Fruit fly (Drosophila melanogaster) whole organism, pupa: ENCODE measurements around the gene Nha1.

Source experiments
- CG10348 ChIP-seq: fragments of 200-800 bp; sonication (Bioruptor generic); IDR thresholded peaks from 2 replicates; pipeline ENCODE4 v1.3.6; 2022; ENCODE audit warnings: missing biosample characterization, missing genetic modification characterization
- CG12605 ChIP-seq: fragments of 200-800 bp; sonication (Bioruptor generic); IDR thresholded peaks from 2 replicates; pipeline ENCODE4 v1.3.6; 2022; ENCODE audit warnings: missing biosample characterization, missing genetic modification characterization
- CG13204 ChIP-seq: fragments of 200-800 bp; sonication (Bioruptor generic); optimal IDR thresholded peaks from 2 replicates; lab custom pipeline; 2018; ENCODE audit warnings: missing biosample characterization, mild to moderate bottlenecking, missing genetic modification characterization, moderate library complexity
- CG14655 ChIP-seq: fragments of 200-800 bp; sonication (Bioruptor generic); optimal IDR thresholded peaks from 3 replicates; lab custom pipeline; 2017; ENCODE audit warnings: mild to moderate bottlenecking, missing biosample characterization, missing genetic modification reagents, missing genetic modification characterization
- CG15710 ChIP-seq: fragments of 200-800 bp; sonication (Bioruptor generic); optimal IDR thresholded peaks from 2 replicates; lab custom pipeline; 2018; ENCODE audit warnings: missing biosample characterization, mild to moderate bottlenecking, missing genetic modification characterization, moderate library complexity
- CG17806 ChIP-seq: fragments of 200-800 bp; sonication (Bioruptor generic); optimal IDR thresholded peaks from 2 replicates; lab custom pipeline; 2018; ENCODE audit warnings: missing biosample characterization, mild to moderate bottlenecking, missing genetic modification characterization, moderate library complexity
- CG32121 ChIP-seq: fragments of 200-800 bp; sonication (Bioruptor generic); IDR thresholded peaks from 2 replicates; pipeline ENCODE4 v1.3.6; 2022; ENCODE audit warnings: missing biosample characterization, missing genetic modification characterization
- CG34367 ChIP-seq: fragments of 200-800 bp; sonication (Bioruptor generic); optimal IDR thresholded peaks from 2 replicates; lab custom pipeline; 2018; ENCODE audit warnings: missing biosample characterization, mild to moderate bottlenecking, missing genetic modification characterization
- CG4496 ChIP-seq: fragments of 200-800 bp; sonication (Bioruptor generic); IDR thresholded peaks from 3 replicates; pipeline ENCODE4 v1.3.6; 2022; ENCODE audit warnings: missing biosample characterization, missing genetic modification characterization
- CG8159 ChIP-seq: fragments of 200-800 bp; sonication (Bioruptor generic); optimal IDR thresholded peaks from 3 replicates; lab custom pipeline; 2018; ENCODE audit warnings: missing biosample characterization, mild to moderate bottlenecking, missing genetic modification characterization, moderate library complexity
- CG8301 ChIP-seq: fragments of 200-800 bp; sonication (Bioruptor generic); optimal IDR thresholded peaks from 2 replicates; lab custom pipeline; 2018; ENCODE audit warnings: missing biosample characterization, mild to moderate bottlenecking, missing genetic modification characterization
- CG9948 ChIP-seq: fragments of 200-800 bp; sonication (Bioruptor generic); optimal IDR thresholded peaks from 2 replicates; lab custom pipeline; 2018; ENCODE audit warnings: missing biosample characterization, mild to moderate bottlenecking, missing genetic modification characterization, moderate library complexity
- D1 ChIP-seq: fragments of 200-800 bp; sonication (Bioruptor generic); optimal IDR thresholded peaks from 2 replicates; lab custom pipeline; 2018; ENCODE audit warnings: missing biosample characterization, mild to moderate bottlenecking, missing genetic modification characterization, moderate library complexity
- Ets98B ChIP-seq: fragments of 200-800 bp; sonication (Bioruptor generic); IDR thresholded peaks from 2 replicates; pipeline ENCODE4 v1.3.6; 2022; ENCODE audit warnings: missing biosample characterization, missing genetic modification characterization
- Pif1A ChIP-seq: fragments of 200-800 bp; sonication (Bioruptor generic); optimal IDR thresholded peaks from 3 replicates; lab custom pipeline; 2016; ENCODE audit warnings: missing biosample characterization, missing genetic modification characterization
- Pif1B ChIP-seq: fragments of 200-800 bp; sonication (Bioruptor generic); optimal IDR thresholded peaks from 3 replicates; lab custom pipeline; 2016; ENCODE audit warnings: missing biosample characterization, missing genetic modification characterization
- Snoo ChIP-seq: fragments of 200-800 bp; sonication (Bioruptor generic); optimal IDR thresholded peaks from 3 replicates; lab custom pipeline; 2017; ENCODE audit warnings: missing biosample characterization, mild to moderate bottlenecking, missing genetic modification characterization, inconsistent platforms
- fd96Ca ChIP-seq: fragments of 200-800 bp; sonication (Bioruptor generic); IDR thresholded peaks from 3 replicates; pipeline ENCODE4 v1.3.6; 2022; ENCODE audit warnings: missing biosample characterization, missing genetic modification characterization
- gl ChIP-seq: fragments of 200-800 bp; sonication (Bioruptor generic); optimal IDR thresholded peaks from 2 replicates; lab custom pipeline; 2018; ENCODE audit warnings: missing biosample characterization, mild to moderate bottlenecking, missing genetic modification characterization
- rn ChIP-seq: fragments of 200-800 bp; sonication (Bioruptor generic); IDR thresholded peaks from 2 replicates; pipeline ENCODE4 v1.3.6; 2022; ENCODE audit warnings: missing biosample characterization, missing genetic modification characterization

Nha1 gene

dm6 chr2L:6870289-6870688 is at the start of gene Nha1:
Gene Nha1, minus strand, starts transcription at chr2L:6870389.
- no peak for TF ChIP-seq CG15710 (tag; lab: Kevin White, UChicago)
- TF ChIP-seq Pif1A (GFP tag; lab: Kevin White, UChicago): no peak
- TF ChIP-seq CG32121 (GFP tag; lab: Robert Waterston, UW): no peak
- no peak for TF ChIP-seq CG14655 (GFP tag; lab: Kevin White, UChicago)
- TF ChIP-seq CG13204: no peak
- no peak for TF ChIP-seq CG8159 (tag; lab: Kevin White, UChicago)
- TF ChIP-seq CG12605 (GFP tag; lab: Robert Waterston, UW): no peak
- no peak for TF ChIP-seq CG4496 (GFP tag; lab: Robert Waterston, UW)
- TF ChIP-seq Snoo (tag; lab: Kevin White, UChicago): no peak
- no peak for TF ChIP-seq Ets98B

DNA sequence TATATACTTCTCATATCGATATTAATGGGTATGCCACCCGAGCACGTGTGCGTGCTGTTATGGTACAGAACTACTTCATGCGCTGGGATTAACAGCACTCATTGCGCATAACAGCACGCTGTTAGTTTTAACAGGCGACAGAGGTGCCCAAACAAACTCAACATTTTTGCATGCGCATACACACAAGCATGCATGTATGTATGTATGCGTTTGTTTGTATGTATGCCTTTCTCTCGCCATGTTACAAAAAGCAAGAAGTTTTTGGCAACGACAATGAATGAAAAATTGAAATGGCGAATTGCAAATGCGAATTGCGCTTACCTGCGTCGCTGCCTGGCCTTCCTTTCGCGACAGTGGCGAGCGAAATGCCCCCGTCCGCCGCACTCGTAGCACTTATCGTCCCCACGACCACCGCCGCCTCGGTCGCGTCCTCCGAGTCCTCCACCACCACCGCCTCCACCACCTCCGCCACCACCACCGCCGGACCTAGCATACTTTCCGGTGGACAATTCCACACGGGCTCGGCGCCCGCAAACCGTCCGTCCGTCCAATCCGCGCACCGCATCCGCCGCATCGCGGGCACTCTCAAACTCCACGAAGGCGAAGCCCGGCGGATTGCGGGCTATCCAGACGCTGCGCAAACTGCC is 49.1 kb upstream of the Nha1 start:
- no peak for TF ChIP-seq CG14655 (GFP tag; lab: Kevin White, UChicago)
- TF ChIP-seq CG10348 (GFP tag; lab: Robert Waterston, UW): no peak
- TF ChIP-seq CG15710 (tag; lab: Kevin White, UChicago): peak; percentile 4
- no peak for TF ChIP-seq CG32121 (GFP tag; lab: Robert Waterston, UW)
- TF ChIP-seq, all 21 proteins: peak for 1

DNA sequence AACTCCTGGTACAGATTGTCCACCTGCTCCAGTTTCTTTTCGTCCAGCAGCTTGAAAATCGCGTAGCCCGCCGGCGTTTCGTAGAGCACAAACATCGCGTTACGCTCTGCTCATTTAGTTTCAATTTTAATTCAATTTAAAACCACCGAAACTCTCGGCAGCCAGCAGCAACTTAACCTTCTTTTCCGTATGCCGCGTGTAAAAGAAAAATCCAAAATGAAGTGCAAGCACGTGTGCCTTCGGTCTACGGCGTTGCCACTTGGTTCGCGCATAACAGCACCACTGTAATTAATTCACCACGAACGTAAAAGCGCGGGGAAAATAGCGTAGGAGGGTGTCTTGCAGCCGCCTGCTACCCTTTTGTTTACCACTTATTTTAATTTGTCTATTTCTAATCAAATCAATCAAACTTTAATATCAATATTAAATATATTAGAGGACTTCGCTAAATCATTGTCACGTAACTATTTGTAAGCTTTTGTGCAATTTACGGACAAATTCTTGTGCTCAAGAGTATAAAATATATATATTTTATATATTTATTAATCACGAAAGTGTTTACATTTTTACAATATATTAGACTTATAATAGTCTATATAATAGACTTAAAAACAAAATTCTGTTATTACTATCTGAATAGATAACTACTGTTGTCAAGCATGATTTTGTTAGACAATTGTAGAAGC is 48.5 kb upstream of the Nha1 start, which contains the start of gene nop5:
TSS of gene nop5 (minus strand) at position 227 of the 686 bp plus-strand sequence.
- no peak for TF ChIP-seq gl (tag; lab: Kevin White, UChicago)
- TF ChIP-seq CG10348 (GFP tag; lab: Robert Waterston, UW): no peak
- no peak for TF ChIP-seq CG12605 (GFP tag; lab: Robert Waterston, UW)
- no peak for TF ChIP-seq Pif1A (GFP tag; lab: Kevin White, UChicago)
- TF ChIP-seq CG34367: no peak
- peak; percentile 63 for TF ChIP-seq CG9948 (tag; lab: Kevin White, UChicago)
- TF ChIP-seq fd96Ca (GFP tag; lab: Robert Waterston, UW): no peak
- TF ChIP-seq D1 (tag; lab: Kevin White, UChicago): no peak
- TF ChIP-seq Snoo (tag; lab: Kevin White, UChicago): peak; percentile 50
- peak; percentile 44 for TF ChIP-seq CG17806 (tag; lab: Kevin White, UChicago)
- no peak for TF ChIP-seq CG14655 (GFP tag; lab: Kevin White, UChicago)
- no peak for TF ChIP-seq CG13204
- TF ChIP-seq Ets98B: no peak
- no peak for TF ChIP-seq CG8301 (tag; lab: Kevin White, UChicago)
- no peak for TF ChIP-seq CG4496 (GFP tag; lab: Robert Waterston, UW)
- TF ChIP-seq Pif1B (GFP tag; lab: Kevin White, UChicago): no peak
- peak; percentile 67 for TF ChIP-seq CG15710 (tag; lab: Kevin White, UChicago)

DNA sequence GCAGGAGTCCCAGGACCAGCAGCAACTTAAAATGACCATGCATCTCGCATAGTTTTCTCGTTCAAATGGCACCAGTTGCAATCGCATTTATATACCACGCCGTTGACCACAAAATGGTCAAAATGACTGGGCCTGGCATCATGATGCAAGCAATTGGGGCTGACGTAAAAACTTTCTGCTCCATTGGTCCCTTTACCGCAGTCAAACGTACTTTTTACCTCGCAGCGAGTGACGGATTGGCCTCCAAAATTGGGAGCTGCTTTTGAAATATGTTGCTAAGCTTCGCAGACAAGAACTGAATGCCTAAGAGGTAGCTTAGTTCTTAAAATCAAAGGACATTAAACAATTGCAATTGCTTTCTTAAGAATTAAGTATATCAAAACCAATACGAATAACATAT is 46.2 kb upstream of the Nha1 start, which contains the start of gene CG32829:
TSS of gene CG32829 (minus strand) at position 101 of the 400 bp plus-strand sequence.
- TF ChIP-seq CG8159 (tag; lab: Kevin White, UChicago): no peak
- TF ChIP-seq CG15710 (tag; lab: Kevin White, UChicago): no peak
- TF ChIP-seq CG34367: no peak
- no peak for TF ChIP-seq CG8301 (tag; lab: Kevin White, UChicago)
- no peak for TF ChIP-seq gl (tag; lab: Kevin White, UChicago)
- TF ChIP-seq Snoo (tag; lab: Kevin White, UChicago): no peak
- no peak for TF ChIP-seq rn (GFP tag; lab: Robert Waterston, UW)
- TF ChIP-seq CG4496 (GFP tag; lab: Robert Waterston, UW): no peak
- TF ChIP-seq Pif1B (GFP tag; lab: Kevin White, UChicago): no peak
- no peak for TF ChIP-seq D1 (tag; lab: Kevin White, UChicago)
- TF ChIP-seq Pif1A (GFP tag; lab: Kevin White, UChicago): no peak
- TF ChIP-seq CG14655 (GFP tag; lab: Kevin White, UChicago): no peak
- TF ChIP-seq fd96Ca (GFP tag; lab: Robert Waterston, UW): no peak

DNA sequence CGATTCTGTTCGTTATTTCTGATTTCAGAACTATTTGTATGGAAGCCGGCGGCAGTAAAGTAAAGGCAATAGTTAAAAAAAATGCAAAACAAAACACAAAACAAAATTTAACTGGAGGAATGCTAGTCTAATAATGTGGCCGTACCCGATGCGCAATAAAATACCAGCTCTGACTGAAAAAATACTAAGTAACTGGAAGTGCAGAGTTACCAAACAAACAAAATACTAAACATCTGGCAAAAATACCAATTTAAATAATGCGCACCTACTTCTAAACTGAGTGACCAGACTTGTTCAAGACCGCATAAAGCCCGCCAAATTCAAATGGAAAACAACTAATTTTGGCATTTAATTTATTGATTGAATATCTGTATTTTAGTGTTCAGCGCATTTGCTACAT is 43.8 kb upstream of the Nha1 start, which contains the start of gene Wee1:
TSS of gene Wee1 (minus strand) at position 175 of the 400 bp plus-strand sequence.
- TF ChIP-seq rn (GFP tag; lab: Robert Waterston, UW) (no peak), Pif1A (GFP tag; lab: Kevin White, UChicago) (no peak)

dm6 chr2L:6907761-6908160 is 37.6 kb upstream of the Nha1 start, which contains the start of the genes Polr1F and Rat1:
Gene Polr1F, minus strand, starts transcription at chr2L:6907844.
Gene Rat1, plus strand, starts transcription at chr2L:6908083.
- no peak for TF ChIP-seq CG8301 (tag; lab: Kevin White, UChicago)
- no peak for TF ChIP-seq CG13204
